Comparison of ENCODE assay signal across 4 fruit fly cellular contexts in the genomic region with DNA sequence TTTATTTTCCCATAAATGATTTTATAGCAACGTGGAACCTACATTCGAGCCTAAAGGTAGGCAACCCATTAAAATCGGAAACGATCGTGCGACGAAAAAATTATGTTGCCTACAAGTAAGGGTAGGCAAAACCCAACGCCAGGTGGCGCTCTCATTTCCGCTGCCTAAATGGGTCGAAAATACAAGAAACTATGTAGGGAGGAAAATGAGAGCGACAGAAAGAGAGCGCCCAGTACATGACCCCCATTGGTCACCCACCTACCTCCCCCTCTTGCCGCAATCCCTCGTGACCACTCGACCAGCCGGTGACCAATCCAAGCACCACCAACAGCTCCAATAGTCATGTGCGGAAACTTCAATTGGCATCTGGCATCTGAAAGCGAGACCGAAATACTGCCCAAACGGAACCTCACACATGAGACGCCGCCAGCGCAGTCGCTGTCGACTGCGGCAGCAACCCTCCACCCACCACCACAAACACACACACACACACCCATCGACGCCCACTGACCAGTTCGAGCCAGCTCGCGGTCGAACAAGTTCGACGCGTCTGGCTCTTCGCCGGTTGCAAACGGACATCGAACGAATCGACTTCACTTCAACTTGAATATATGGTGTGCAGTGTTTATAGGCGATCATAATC.
TF ChIP-seq lines count a peak whose summit lies in the region.

No protein-coding gene starts in this region.

TF ChIP-seq in whole organism, embryonic, 481 proteins besides CTCF, POLR2A, EP300 and RAD21 (continued from another document and continues in another):
- TF ChIP-seq Usf (GFP tag; optimal IDR thresholded peaks at IDR 0.05; lab: Kevin White, UChicago), result peak; percentile 75
- no peak for TF ChIP-seq hkb (optimal IDR thresholded peaks at IDR 0.05; lab: Kevin White, UChicago)
- peak; percentile 73 for TF ChIP-seq hkb (GFP tag; IDR thresholded peaks at IDR 0.05; lab: Robert Waterston, UW)
- peak; percentile 90 for TF ChIP-seq zfh1 (GFP tag; IDR thresholded peaks at IDR 0.05; lab: Robert Waterston, UW)
- peak; percentile 18 for TF ChIP-seq CG1832 (GFP tag; optimal IDR thresholded peaks at IDR 0.05; lab: Kevin White, UChicago)
- no peak for TF ChIP-seq usp (GFP tag; optimal IDR thresholded peaks at IDR 0.05; lab: Kevin White, UChicago)
- peak; percentile 45 for TF ChIP-seq Atf3 (GFP tag; optimal IDR thresholded peaks at IDR 0.05; lab: Kevin White, UChicago)
- no peak for TF ChIP-seq CG11093 (GFP tag; IDR thresholded peaks at IDR 0.05; lab: Robert Waterston, UW)
- peak; percentile 65 for TF ChIP-seq disco-r (GFP tag; optimal IDR thresholded peaks at IDR 0.05; lab: Kevin White, UChicago)
- peak; percentile 99 for TF ChIP-seq Ets65A (GFP tag; lab: Kevin White, UChicago)
- peak; percentile 77 for TF ChIP-seq cato (GFP tag; optimal IDR thresholded peaks at IDR 0.05; lab: Kevin White, UChicago; ENCODE audit: borderline replicate concordance)
- peak; percentile 52 for TF ChIP-seq jumu (GFP tag; optimal IDR thresholded peaks at IDR 0.05; lab: Kevin White, UChicago)
- TF ChIP-seq Spps (tag; optimal IDR thresholded peaks at IDR 0.05; lab: Kevin White, UChicago), result peak; percentile 46
- TF ChIP-seq Dip3 (GFP tag; optimal IDR thresholded peaks at IDR 0.05; lab: Kevin White, UChicago), result peak; percentile 68
- TF ChIP-seq Sry-β (GFP tag; optimal IDR thresholded peaks at IDR 0.05; lab: Kevin White, UChicago), result peak; percentile 55
- no peak for TF ChIP-seq vnd (GFP tag; IDR thresholded peaks at IDR 0.05; lab: Robert Waterston, UW; ENCODE audit: partially characterized antibody)
- TF ChIP-seq CG30403 (GFP tag; optimal IDR thresholded peaks at IDR 0.05; lab: Kevin White, UChicago), result peak; percentile 74
- peak; percentile 97 for TF ChIP-seq ci (GFP tag; IDR thresholded peaks at IDR 0.05; lab: Robert Waterston, UW)
- TF ChIP-seq kay (GFP tag; optimal IDR thresholded peaks at IDR 0.05; lab: Kevin White, UChicago), result no peak
- peak; percentile 83 for TF ChIP-seq CG2202 (tag; optimal IDR thresholded peaks at IDR 0.05; lab: Kevin White, UChicago)
- peak; percentile 92 for TF ChIP-seq CG2199 (GFP tag; IDR thresholded peaks at IDR 0.05; lab: Robert Waterston, UW)
- TF ChIP-seq Myb (GFP tag; optimal IDR thresholded peaks at IDR 0.05; lab: Kevin White, UChicago), result peak; percentile 55
- peak; percentile 82 for TF ChIP-seq H2.0 (GFP tag; IDR thresholded peaks at IDR 0.05; lab: Robert Waterston, UW)
- peak; percentile 74 for TF ChIP-seq CG15601 (tag; optimal IDR thresholded peaks at IDR 0.05; lab: Kevin White, UChicago)
- peak; percentile 57; the same call in 2 of the 3 replicates for TF ChIP-seq croc (GFP tag; conservative IDR thresholded peaks at IDR 0.05; lab: Robert Waterston, UW)
- TF ChIP-seq CHES-1-like (GFP tag; optimal IDR thresholded peaks at IDR 0.05; lab: Kevin White, UChicago), result peak; percentile 62
- peak; percentile 89 for TF ChIP-seq CG4328 (GFP tag; optimal IDR thresholded peaks at IDR 0.05; lab: Kevin White, UChicago)
- TF ChIP-seq sd (tag; optimal IDR thresholded peaks at IDR 0.05; lab: Kevin White, UChicago), result no peak
- TF ChIP-seq Gsc (GFP tag; IDR thresholded peaks at IDR 0.05; lab: Robert Waterston, UW), result no peak
- peak; percentile 75 for TF ChIP-seq Mrtf (GFP tag; IDR thresholded peaks at IDR 0.05; lab: Robert Waterston, UW)
- peak in 1 of 2 experiments; percentile 85 for TF ChIP-seq insv (GFP tag; optimal IDR thresholded peaks at IDR 0.05; lab: Kevin White, UChicago)

TF ChIP-seq in whole organism, prepupa, 60 proteins besides CTCF, POLR2A, EP300 and RAD21 (continued from another document and continues in another):
- TF ChIP-seq net (GFP tag; optimal IDR thresholded peaks at IDR 0.05; lab: Kevin White, UChicago) (peak; percentile 77), dsx (GFP tag; optimal IDR thresholded peaks at IDR 0.05; lab: Kevin White, UChicago; ENCODE audit: poor library complexity, severe bottlenecking) (no peak), CG3919 (GFP tag; optimal IDR thresholded peaks at IDR 0.05; lab: Kevin White, UChicago) (peak; percentile 84), topi (GFP tag; optimal IDR thresholded peaks at IDR 0.05; lab: Kevin White, UChicago) (peak; percentile 77), Blimp-1 (GFP tag; optimal IDR thresholded peaks at IDR 0.05; lab: Kevin White, UChicago) (peak; percentile 43), Eip93F (GFP tag; optimal IDR thresholded peaks at IDR 0.05; lab: Kevin White, UChicago) (no peak), Met (GFP tag; optimal IDR thresholded peaks at IDR 0.05; lab: Kevin White, UChicago) (peak; percentile 76), CG8319 (GFP tag; optimal IDR thresholded peaks at IDR 0.05; lab: Kevin White, UChicago) (peak; percentile 63), CG4318 (GFP tag; optimal IDR thresholded peaks at IDR 0.05; lab: Kevin White, UChicago) (peak; percentile 34), Ets21C (GFP tag; optimal IDR thresholded peaks at IDR 0.05; lab: Kevin White, UChicago) (peak; percentile 16), Smox (GFP tag; optimal IDR thresholded peaks at IDR 0.05; lab: Kevin White, UChicago) (peak; percentile 54), Eip78C (GFP tag; lab: Kevin White, UChicago) (peak; percentile 86), CG8632 (GFP tag; optimal IDR thresholded peaks at IDR 0.05; lab: Kevin White, UChicago) (peak; percentile 56), Ets96B (tag; optimal IDR thresholded peaks at IDR 0.05; lab: Kevin White, UChicago) (peak; percentile 40), Sox14 (GFP tag; optimal IDR thresholded peaks at IDR 0.05; lab: Kevin White, UChicago) (peak; percentile 38), salr (GFP tag; optimal IDR thresholded peaks at IDR 0.05; lab: Kevin White, UChicago) (peak in 1 of 2 experiments; percentile 87), acj6 (GFP tag; optimal IDR thresholded peaks at IDR 0.05; lab: Kevin White, UChicago) (peak; percentile 72), achi (GFP tag; optimal IDR thresholded peaks at IDR 0.05; lab: Kevin White, UChicago) (peak; percentile 71), Sox15 (GFP tag; optimal IDR thresholded peaks at IDR 0.05; lab: Kevin White, UChicago) (peak; percentile 61), Sox102F (GFP tag; optimal IDR thresholded peaks at IDR 0.05; lab: Kevin White, UChicago) (peak; percentile 49), fkh (GFP tag; optimal IDR thresholded peaks at IDR 0.05; lab: Kevin White, UChicago) (peak; percentile 49), Hr38 (GFP tag; optimal IDR thresholded peaks at IDR 0.05; lab: Kevin White, UChicago) (no peak), CG6163 (GFP tag; IDR thresholded peaks at IDR 0.05; lab: Robert Waterston, UW) (peak; percentile 92), CG11902 (GFP tag; optimal IDR thresholded peaks at IDR 0.05; lab: Kevin White, UChicago) (peak; percentile 71), CG15336 (GFP tag; IDR thresholded peaks at IDR 0.05; lab: Robert Waterston, UW) (no peak), CG10631 (GFP tag; optimal IDR thresholded peaks at IDR 0.05; lab: Kevin White, UChicago) (peak; percentile 44), CG11762 (GFP tag; optimal IDR thresholded peaks at IDR 0.05; lab: Kevin White, UChicago; ENCODE audit: insufficient read depth) (peak; percentile 62), Gug (GFP tag; IDR thresholded peaks at IDR 0.05; lab: Robert Waterston, UW) (peak; percentile 44), Hr39 (GFP tag; optimal IDR thresholded peaks at IDR 0.05; lab: Kevin White, UChicago) (peak; percentile 80), CG6792 (GFP tag; optimal IDR thresholded peaks at IDR 0.05; lab: Kevin White, UChicago) (peak; percentile 76), CG7368 (GFP tag; optimal IDR thresholded peaks at IDR 0.05; lab: Kevin White, UChicago) (peak; percentile 76), dac (GFP tag; optimal IDR thresholded peaks at IDR 0.05; lab: Kevin White, UChicago) (peak; percentile 85)

TF ChIP-seq in whole organism, pupa, 21 proteins besides CTCF, POLR2A, EP300 and RAD21 (continued from another document):
- peak; percentile 35 for TF ChIP-seq CG13204 (GFP tag; optimal IDR thresholded peaks at IDR 0.05; lab: Kevin White, UChicago)
- TF ChIP-seq Pif1B (GFP tag; optimal IDR thresholded peaks at IDR 0.05; lab: Kevin White, UChicago), result no peak

TF ChIP-seq in whole organism, wandering third instar larva, 38 proteins besides CTCF, POLR2A, EP300 and RAD21 (continued from another document):
- TF ChIP-seq Sp1 (GFP tag; optimal IDR thresholded peaks at IDR 0.05; lab: Kevin White, UChicago), result peak; percentile 66
